Fruit fly (Drosophila melanogaster) whole organism: ENCODE data around the gene alpha-Est4.

Source experiments
- Dll ChIP-seq: fragments of >200 bp; optimal IDR thresholded peaks from 2 replicates; lab custom pipeline; 2017
- EcR ChIP-seq, 2 experiments: fragments of >200 bp; optimal IDR thresholded peaks; 2 replicates each; lab custom pipeline; 2017; ENCODE audit warnings: missing biosample characterization in 2 of 2, missing genetic modification characterization in 2 of 2, missing genetic modification reagents in 2 of 2
- pan ChIP-seq: fragments of >200 bp; optimal IDR thresholded peaks from 2 replicates; lab custom pipeline; 2017
- psq ChIP-seq: fragments of >200 bp; optimal IDR thresholded peaks from 2 replicates; lab custom pipeline; 2017
- usp ChIP-seq: fragments of >200 bp; optimal IDR thresholded peaks from 2 replicates; lab custom pipeline; 2017; ENCODE audit warnings: missing biosample characterization, missing genetic modification characterization, mixed read lengths

- TF ChIP-seq EcR (GFP tag; optimal IDR thresholded peaks at IDR 0.05; lab: Kevin White, UChicago) (no peak), pan (lab: Kevin White, UChicago) (no peak), usp (GFP tag; lab: Kevin White, UChicago) (no peak), psq (no peak), Dll (lab: Kevin White, UChicago) (no peak)
Observed at dm6 chr3R:7515599-7516069, 22.8 kb downstream of the alpha-Est4 start, which contains the start of gene alpha-Est8.
